Worm (Caenorhabditis elegans): Measurements from ENCODE around the gene pen-2.

DNA sequence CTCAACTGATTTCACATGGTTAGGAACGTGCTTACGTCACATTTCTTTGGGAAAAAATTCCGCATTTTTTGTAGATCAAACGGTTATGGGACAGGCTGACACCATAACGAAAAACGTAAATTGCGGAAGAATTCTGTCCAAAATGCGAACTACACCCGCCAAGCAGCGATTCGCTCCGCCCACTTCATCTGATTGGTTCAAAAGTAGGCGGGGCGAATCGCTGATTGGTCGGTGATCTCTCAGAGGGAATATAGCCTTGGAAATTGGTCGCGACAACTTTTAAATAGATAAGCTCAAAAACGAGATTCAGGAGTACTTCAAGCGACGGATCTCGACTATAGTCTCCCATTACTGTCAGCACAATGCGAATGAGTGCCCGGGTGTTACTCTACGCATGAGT lies 5.5 kb upstream of the pen-2 start:
- TF ChIP-seq lsy-2 (tag; optimal IDR thresholded peaks at IDR 0.05): no peak
- no peak for TF ChIP-seq snpc-1.2 (GFP tag; IDR thresholded peaks at IDR 0.05)
- no peak for TF ChIP-seq fos-1 (tag; optimal IDR thresholded peaks at IDR 0.05)
- TF ChIP-seq egl-43 (GFP tag; IDR thresholded peaks at IDR 0.05): no peak
- TF ChIP-seq F49E8.2 (tag; optimal IDR thresholded peaks at IDR 0.05; ENCODE audit: borderline replicate concordance): no peak
- TF ChIP-seq ZK337.2 (GFP tag; IDR thresholded peaks at IDR 0.05): no peak

Data from whole organism, L4 larva.